Worm (Caenorhabditis elegans) whole organism, late embryonic: ENCODE results near the gene cdh-1.

Source experiments
- C08G9.2 ChIP-seq: sonication (generic microtip); optimal IDR thresholded peaks from 2 replicates; lab custom pipeline; 2016; ENCODE audit warnings: mild to moderate bottlenecking, missing genetic modification characterization, moderate library complexity, missing compliant biosample characterization
- C38D4.7 ChIP-seq: fragments of 200-800 bp; sonication (Bioruptor generic); optimal IDR thresholded peaks from 2 replicates; lab custom pipeline; 2018; ENCODE audit warnings: mild to moderate bottlenecking, missing genetic modification characterization, moderate library complexity, missing compliant biosample characterization
- F13H6.1 ChIP-seq: sonication (generic microtip); optimal IDR thresholded peaks from 2 replicates; lab custom pipeline; 2016; ENCODE audit warnings: missing genetic modification characterization, missing compliant biosample characterization
- K02D7.2 ChIP-seq: sonication (generic microtip); optimal IDR thresholded peaks from 2 replicates; lab custom pipeline; 2017; ENCODE audit warnings: mild to moderate bottlenecking, missing genetic modification characterization, missing compliant biosample characterization
- K09A11.1 ChIP-seq: sonication (generic microtip); optimal IDR thresholded peaks from 2 replicates; lab custom pipeline; 2017; ENCODE audit warnings: antibody characterized with exemption, mild to moderate bottlenecking, missing genetic modification characterization, missing compliant biosample characterization; ENCODE audit not compliant: insufficient read depth
- T23F11.4 ChIP-seq: fragments of 200-800 bp; sonication (Bioruptor generic); optimal IDR thresholded peaks from 2 replicates; lab custom pipeline; 2018; ENCODE audit warnings: mild to moderate bottlenecking, missing genetic modification characterization, missing compliant biosample characterization
- ahr-1 ChIP-seq: sonication (generic microtip); optimal IDR thresholded peaks from 2 replicates; lab custom pipeline; 2016; ENCODE audit warnings: missing genetic modification characterization, missing compliant biosample characterization
- ceh-18 ChIP-seq: sonication (generic microtip); optimal IDR thresholded peaks from 2 replicates; lab custom pipeline; 2016; ENCODE audit warnings: missing genetic modification characterization, missing compliant biosample characterization
- ceh-19 ChIP-seq: fragments of 200-800 bp; sonication (Bioruptor generic); optimal IDR thresholded peaks from 2 replicates; lab custom pipeline; 2018; ENCODE audit warnings: mild to moderate bottlenecking, missing genetic modification characterization, missing compliant biosample characterization
- ceh-2 ChIP-seq: sonication (generic microtip); optimal IDR thresholded peaks from 2 replicates; lab custom pipeline; 2016; ENCODE audit warnings: missing genotype, missing genetic modification characterization, missing compliant biosample characterization
- ceh-22 ChIP-seq: sonication (generic microtip); optimal IDR thresholded peaks from 2 replicates; lab custom pipeline; 2017; ENCODE audit warnings: missing biosample characterization, missing genetic modification characterization
- ceh-24 ChIP-seq: sonication (generic microtip); optimal IDR thresholded peaks from 2 replicates; lab custom pipeline; 2016; ENCODE audit warnings: mild to moderate bottlenecking, missing genetic modification characterization, missing compliant biosample characterization
- ceh-30 ChIP-seq: fragments of 150-350 bp; optimal IDR thresholded peaks from 2 replicates; lab custom pipeline; 2014; ENCODE audit warnings: missing biosample characterization, missing genetic modification characterization
- ceh-34 ChIP-seq: sonication (generic microtip); optimal IDR thresholded peaks from 2 replicates; lab custom pipeline; 2016; ENCODE audit warnings: mild to moderate bottlenecking, missing genetic modification characterization, missing compliant biosample characterization
- ceh-45 ChIP-seq: fragments of 200-800 bp; sonication (Bioruptor generic); IDR thresholded peaks from 2 replicates; pipeline ENCODE4 v1.3.6; 2022; ENCODE audit warnings: missing genetic modification reagents, missing genetic modification characterization, missing compliant biosample characterization
- che-1 ChIP-seq: sonication (generic microtip); optimal IDR thresholded peaks from 2 replicates; lab custom pipeline; 2016; ENCODE audit warnings: mild to moderate bottlenecking, missing genetic modification characterization, missing compliant biosample characterization
- elt-2 ChIP-seq: sonication (generic microtip); optimal IDR thresholded peaks from 2 replicates; lab custom pipeline; 2016; ENCODE audit warnings: missing genetic modification reagents, missing genetic modification characterization, missing compliant biosample characterization
- eyg-1 ChIP-seq: sonication (generic microtip); optimal IDR thresholded peaks from 2 replicates; lab custom pipeline; 2016; ENCODE audit warnings: missing genotype, missing genetic modification characterization, missing compliant biosample characterization
- gmeb-2 ChIP-seq: sonication (generic microtip); optimal IDR thresholded peaks from 2 replicates; lab custom pipeline; 2016; ENCODE audit warnings: missing genetic modification characterization, inconsistent platforms, missing compliant biosample characterization
- lin-11 ChIP-seq: fragments of 200-800 bp; sonication (Bioruptor generic); optimal IDR thresholded peaks from 2 replicates; lab custom pipeline; 2018; ENCODE audit warnings: mild to moderate bottlenecking, missing genetic modification characterization, missing compliant biosample characterization
- nhr-11 ChIP-seq: fragments of 150-350 bp; optimal IDR thresholded peaks from 2 replicates; lab custom pipeline; 2014; ENCODE audit warnings: missing biosample characterization, missing genetic modification characterization
- npax-4 ChIP-seq: sonication (generic microtip); optimal IDR thresholded peaks from 2 replicates; lab custom pipeline; 2016; ENCODE audit warnings: missing genetic modification characterization, missing compliant biosample characterization
- odd-2 ChIP-seq: sonication (generic microtip); optimal IDR thresholded peaks from 2 replicates; lab custom pipeline; 2017; ENCODE audit warnings: antibody characterized with exemption, mild to moderate bottlenecking, missing genetic modification characterization, missing compliant biosample characterization
- pag-3 ChIP-seq: sonication (generic microtip); optimal IDR thresholded peaks from 2 replicates; lab custom pipeline; 2016; ENCODE audit warnings: missing compliant biosample characterization, missing genetic modification characterization, borderline replicate concordance
- pat-9 ChIP-seq: fragments of 200-800 bp; sonication (Bioruptor generic); optimal IDR thresholded peaks from 2 replicates; lab custom pipeline; 2018; ENCODE audit warnings: mild to moderate bottlenecking, missing genetic modification characterization, moderate library complexity, missing compliant biosample characterization
- pha-2 ChIP-seq: sonication (generic microtip); optimal IDR thresholded peaks from 2 replicates; lab custom pipeline; 2017; ENCODE audit warnings: mild to moderate bottlenecking, missing genetic modification characterization, missing compliant biosample characterization
- pqm-1 ChIP-seq: sonication (generic microtip); optimal IDR thresholded peaks from 2 replicates; lab custom pipeline; 2016; ENCODE audit warnings: missing genetic modification characterization, missing compliant biosample characterization
- pros-1 ChIP-seq: fragments of 150-350 bp; optimal IDR thresholded peaks from 2 replicates; lab custom pipeline; 2014; ENCODE audit warnings: missing biosample characterization, missing genetic modification reagents, missing genetic modification characterization
- sox-2 ChIP-seq: fragments of 200-800 bp; sonication (Bioruptor generic); IDR thresholded peaks from 2 replicates; pipeline ENCODE4 v1.3.6; 2022; ENCODE audit warnings: missing genetic modification reagents, missing genetic modification characterization, missing compliant biosample characterization
- tbx-2 ChIP-seq: sonication (generic microtip); optimal IDR thresholded peaks from 2 replicates; lab custom pipeline; 2016; ENCODE audit warnings: missing genetic modification characterization, missing compliant biosample characterization
- tbx-7 ChIP-seq: sonication (generic microtip); optimal IDR thresholded peaks from 2 replicates; lab custom pipeline; 2016; ENCODE audit warnings: missing genotype, missing genetic modification characterization, missing compliant biosample characterization
- unc-86 ChIP-seq: sonication (generic microtip); optimal IDR thresholded peaks from 2 replicates; lab custom pipeline; 2016; ENCODE audit warnings: missing genetic modification characterization, missing compliant biosample characterization
- zip-5 ChIP-seq: sonication (generic microtip); optimal IDR thresholded peaks from 2 replicates; lab custom pipeline; 2016; ENCODE audit warnings: missing genetic modification characterization, missing compliant biosample characterization

The cdh-1 gene

ce11 chrIII:2871817-2872216, 38.9 kb upstream of the cdh-1 start (continued):
- TF ChIP-seq tbx-2, result peak; percentile 39
- no peak for TF ChIP-seq ceh-34 (tag; lab: Kevin White, UChicago)
- TF ChIP-seq eyg-1, result no peak
- TF ChIP-seq T23F11.4 (GFP tag; lab: Kevin White, UChicago), result no peak
- no peak for TF ChIP-seq ceh-2 (tag; lab: Kevin White, UChicago)
- TF ChIP-seq pag-3 (tag; lab: Kevin White, UChicago), result no peak
- TF ChIP-seq lin-11 (tag; lab: Kevin White, UChicago), result no peak
- no peak for TF ChIP-seq elt-2 (tag; lab: Kevin White, UChicago)
- TF ChIP-seq, all 69 proteins: peak for 7

ce11 chrIII:2873116-2873644, 37.5 kb upstream of the cdh-1 start:
- TF ChIP-seq ahr-1 (tag; lab: Kevin White, UChicago) (no peak), ceh-30 (tag; lab: Kevin White, UChicago) (no peak), npax-4 (tag; lab: Kevin White, UChicago) (no peak), ceh-19 (GFP tag; lab: Kevin White, UChicago) (no peak), pros-1 (tag; lab: Kevin White, UChicago) (no peak), pag-3 (tag; lab: Kevin White, UChicago) (no peak), unc-86 (tag; lab: Kevin White, UChicago) (no peak), gmeb-2 (tag; lab: Kevin White, UChicago) (no peak), tbx-7 (tag; lab: Kevin White, UChicago) (no peak), pat-9 (no peak), K02D7.2 (no peak)

- no peak for TF ChIP-seq ceh-18 (tag; lab: Kevin White, UChicago)
- TF ChIP-seq zip-5 (tag; lab: Kevin White, UChicago), result no peak
- TF ChIP-seq pha-2 (tag; lab: Kevin White, UChicago), result no peak
- no peak for TF ChIP-seq ceh-34 (tag; lab: Kevin White, UChicago)
- TF ChIP-seq pros-1 (tag; lab: Kevin White, UChicago), result no peak
- TF ChIP-seq C38D4.7 (GFP tag; lab: Kevin White, UChicago), result no peak
- no peak for TF ChIP-seq elt-2 (tag; lab: Kevin White, UChicago)
- no peak for TF ChIP-seq tbx-7 (tag; lab: Kevin White, UChicago)
Observed at ce11 chrIII:2874144-2874868, 36.4 kb upstream of the cdh-1 start, which contains the start of gene klf-1. TSS of gene klf-1 (plus strand) at chrIII:2874818.

- TF ChIP-seq ceh-24 (tag; lab: Kevin White, UChicago) (no peak), elt-2 (tag; lab: Kevin White, UChicago) (peak; percentile 24), pqm-1 (peak; percentile 52)
Observed at ce11 chrIII:2875946-2876345, 34.8 kb upstream of the cdh-1 start.

ce11 chrIII:2879703-2880102, 31.0 kb upstream of the cdh-1 start:
- TF ChIP-seq C08G9.2 (tag; lab: Kevin White, UChicago) (no peak), tbx-7 (tag; lab: Kevin White, UChicago) (no peak), ceh-45 (no peak), pat-9 (no peak), che-1 (tag; lab: Kevin White, UChicago) (no peak), nhr-11 (no peak), F13H6.1 (tag; lab: Kevin White, UChicago) (no peak)

- TF ChIP-seq sox-2 (GFP tag; lab: Robert Waterston, UW), result no peak
- no peak for TF ChIP-seq ceh-45
- no peak for TF ChIP-seq odd-2
- no peak for TF ChIP-seq lin-11 (tag; lab: Kevin White, UChicago)
- TF ChIP-seq K09A11.1, result no peak
- no peak for TF ChIP-seq ceh-22
Observed at ce11 chrIII:2881117-2881516, 29.6 kb upstream of the cdh-1 start.
